Worm (Caenorhabditis elegans): ENCODE results near the gene F46F5.5.
"Not testable (repeated sequence)": the region's sequence is repeated elsewhere in the genome, so short reads cannot be mapped to it uniquely, and the experiment has no call there.

F46F5.5 gene

ce11 chrII:812917-813316 is at the start of gene F46F5.5:
TSS of gene F46F5.5 (minus strand) at chrII:813017.
- TF ChIP-seq him-1 (tag; optimal IDR thresholded peaks at IDR 0.05) (no peak), dao-5 (tag; optimal IDR thresholded peaks at IDR 0.05) (no peak), W03F9.2 (tag; optimal IDR thresholded peaks at IDR 0.05) (no peak)

- TF ChIP-seq him-1 (tag; optimal IDR thresholded peaks at IDR 0.05): no peak
- TF ChIP-seq dao-5 (tag; optimal IDR thresholded peaks at IDR 0.05): no peak
- no peak for TF ChIP-seq W03F9.2 (tag; optimal IDR thresholded peaks at IDR 0.05)
These were observed 48.7 kb upstream of the F46F5.5 start, which contains the start of gene Y46B2A.4 for ce11 chrII:861564-861963. TSS of gene Y46B2A.4 (plus strand) at chrII:861864.

ce11 chrII:850567-850966 is 37.8 kb upstream of the F46F5.5 start, which contains the start of gene F28A10.5:
TSS of gene F28A10.5 (minus strand) at chrII:850667.
- not testable (repeated sequence) for TF ChIP-seq W03F9.2, dao-5, him-1 (tag; optimal IDR thresholded peaks at IDR 0.05)

DNA sequence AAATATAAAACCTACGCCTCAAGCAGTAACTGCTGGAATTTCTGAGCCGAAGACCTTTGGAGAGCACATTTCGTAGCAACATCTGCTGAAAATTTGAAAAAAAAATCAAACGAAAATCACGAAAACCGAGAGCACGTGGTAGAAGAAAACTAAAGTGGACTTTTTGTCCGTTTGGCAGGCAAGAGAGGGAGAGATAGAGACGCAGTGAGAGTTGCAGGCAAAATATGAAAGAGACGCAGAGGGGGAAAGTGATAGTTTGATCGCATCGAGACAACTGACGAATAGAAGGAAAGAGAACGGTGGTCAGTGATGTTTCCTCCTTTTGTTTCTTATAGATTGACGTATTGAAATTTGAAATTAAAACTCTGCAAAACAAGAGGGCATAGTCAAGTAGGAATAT is 35.7 kb upstream of the F46F5.5 start, which contains the start of the genes acdh-9 and F28A10.13:
Gene acdh-9 (minus strand): TSS at position 85 of the 400 bp plus-strand sequence.
Gene F28A10.13 (plus strand): TSS at position 294 of the 400 bp plus-strand sequence.
- no peak for TF ChIP-seq W03F9.2 (tag; optimal IDR thresholded peaks at IDR 0.05)

- TF ChIP-seq him-1 (tag; optimal IDR thresholded peaks at IDR 0.05): no peak
- no peak for TF ChIP-seq dao-5 (tag; optimal IDR thresholded peaks at IDR 0.05)
- no peak for TF ChIP-seq W03F9.2 (tag; optimal IDR thresholded peaks at IDR 0.05)
These were observed 32.8 kb upstream of the F46F5.5 start, which contains the start of gene F28A10.7 for ce11 chrII:845618-846017. TSS of gene F28A10.7 (minus strand) at chrII:845718.

- TF ChIP-seq dao-5 (tag; optimal IDR thresholded peaks at IDR 0.05) (no peak), him-1 (tag; optimal IDR thresholded peaks at IDR 0.05) (no peak), W03F9.2 (tag; optimal IDR thresholded peaks at IDR 0.05) (no peak)
These were observed 31.2 kb upstream of the F46F5.5 start, which contains the start of gene F28A10.4 for ce11 chrII:843971-844370. TSS of gene F28A10.4 (plus strand) at chrII:844271.

ce11 chrII:840131-840530 is 27.3 kb upstream of the F46F5.5 start, which contains the start of gene clc-33:
TSS of gene clc-33 (plus strand) at chrII:840431.
- TF ChIP-seq him-1 (tag; optimal IDR thresholded peaks at IDR 0.05) (no peak), W03F9.2 (tag; optimal IDR thresholded peaks at IDR 0.05) (no peak), dao-5 (tag; optimal IDR thresholded peaks at IDR 0.05) (no peak)

DNA sequence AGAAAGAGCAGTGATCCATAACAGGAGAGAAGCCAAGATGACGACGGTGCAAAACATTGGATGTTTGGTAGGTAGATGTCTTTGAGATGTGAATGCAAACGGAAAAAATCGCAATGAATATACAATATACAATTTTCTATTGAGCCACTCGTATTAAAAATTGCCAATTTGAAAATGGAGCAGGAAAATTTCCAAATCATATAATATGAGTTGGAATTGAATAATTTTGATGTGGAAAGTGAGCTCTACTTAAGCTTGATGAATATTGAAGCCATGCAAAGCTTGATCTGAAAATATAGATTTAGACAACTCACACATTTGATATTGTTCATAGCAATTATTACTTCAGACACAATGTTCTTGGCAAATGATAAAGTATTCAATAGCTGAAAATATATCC is 25.6 kb upstream of the F46F5.5 start, which contains the start of gene F28A10.8:
Gene F28A10.8 (minus strand): TSS at position 101 of the 400 bp plus-strand sequence.
- TF ChIP-seq him-1 (tag; optimal IDR thresholded peaks at IDR 0.05) (no peak), dao-5 (tag; optimal IDR thresholded peaks at IDR 0.05) (no peak), W03F9.2 (tag; optimal IDR thresholded peaks at IDR 0.05) (no peak)

DNA sequence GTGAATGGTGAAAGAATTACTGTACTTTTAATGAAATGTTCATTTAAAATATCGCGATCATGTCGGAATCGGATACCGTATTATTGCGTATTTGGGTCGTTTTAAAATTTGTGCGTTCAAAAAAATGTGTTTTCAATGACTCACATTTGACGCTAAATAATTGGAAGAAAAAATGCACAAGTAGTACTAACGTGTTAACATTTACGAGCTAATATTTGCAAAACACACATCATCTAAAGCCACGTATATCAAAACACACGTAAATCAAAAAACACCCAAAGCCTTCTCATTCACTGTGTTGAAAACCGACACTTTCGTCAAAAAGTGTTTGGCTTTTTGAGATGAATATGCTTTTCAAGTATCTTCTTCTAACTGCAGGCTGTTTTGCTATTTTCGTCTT is 12.7 kb upstream of the F46F5.5 start, which contains the start of gene F28A10.1:
Gene F28A10.1 (plus strand): TSS at position 301 of the 400 bp plus-strand sequence.
- no peak for TF ChIP-seq dao-5 (tag; optimal IDR thresholded peaks at IDR 0.05)
- TF ChIP-seq him-1 (tag; optimal IDR thresholded peaks at IDR 0.05): no peak

- TF ChIP-seq W03F9.2 (tag; optimal IDR thresholded peaks at IDR 0.05): no peak
- TF ChIP-seq dao-5 (tag; optimal IDR thresholded peaks at IDR 0.05): no peak
- TF ChIP-seq him-1 (tag; optimal IDR thresholded peaks at IDR 0.05): no peak
These were observed 10.7 kb upstream of the F46F5.5 start, which contains the start of gene F46F5.10 for ce11 chrII:823529-823928. TSS of gene F46F5.10 (plus strand) at chrII:823829.

ce11 chrII:822730-823129 is 9.9 kb upstream of the F46F5.5 start, which contains the start of gene msrp-4:
TSS of gene msrp-4 (minus strand) at chrII:822830.
- TF ChIP-seq W03F9.2, dao-5, him-1 (tag; optimal IDR thresholded peaks at IDR 0.05): not testable (repeated sequence)

DNA sequence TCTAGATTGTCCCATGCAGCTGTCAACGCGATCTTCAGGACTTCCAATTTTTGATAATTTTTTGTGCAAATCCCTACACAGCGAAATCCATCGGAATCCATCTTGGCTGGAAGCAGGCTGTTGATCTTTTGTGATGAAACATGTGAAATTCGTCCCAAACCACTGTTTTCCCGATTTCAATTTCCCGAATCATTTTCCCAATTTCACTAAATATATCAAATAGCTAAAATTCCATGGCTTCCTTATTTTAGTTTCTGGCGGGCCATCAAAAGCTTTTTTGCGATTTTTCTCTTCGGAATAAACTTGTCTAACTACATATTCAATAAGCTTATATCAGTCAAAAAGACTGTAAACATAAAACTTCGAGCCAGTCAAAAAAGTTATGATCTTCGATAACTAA is 8.7 kb upstream of the F46F5.5 start, which contains the start of gene F46F5.8:
Gene F46F5.8 (minus strand): TSS at position 101 of the 400 bp plus-strand sequence.
- no peak for TF ChIP-seq dao-5 (tag; optimal IDR thresholded peaks at IDR 0.05)
- TF ChIP-seq him-1 (tag; optimal IDR thresholded peaks at IDR 0.05): no peak
- TF ChIP-seq W03F9.2 (tag; optimal IDR thresholded peaks at IDR 0.05): no peak

ce11 chrII:820519-820918 is 7.7 kb upstream of the F46F5.5 start, which contains the start of gene F46F5.7:
TSS of gene F46F5.7 (minus strand) at chrII:820619.
- TF ChIP-seq him-1 (tag; optimal IDR thresholded peaks at IDR 0.05) (no peak), W03F9.2 (tag; optimal IDR thresholded peaks at IDR 0.05) (no peak), dao-5 (tag; optimal IDR thresholded peaks at IDR 0.05) (no peak)

- TF ChIP-seq W03F9.2 (tag; optimal IDR thresholded peaks at IDR 0.05) (no peak), him-1 (tag; optimal IDR thresholded peaks at IDR 0.05) (no peak), dao-5 (tag; optimal IDR thresholded peaks at IDR 0.05) (no peak)
These were observed 1.9 kb upstream of the F46F5.5 start, which contains the start of gene msrp-3 for ce11 chrII:814737-815136. TSS of gene msrp-3 (minus strand) at chrII:814837.

All from whole organism, L4/young adult.